Worm (Caenorhabditis elegans) whole organism, early embryonic: ENCODE results near the gene ZK131.11.

ENCODE experiments used
- ama-1 ChIP-seq: fragments of 150-350 bp; optimal IDR thresholded peaks from 2 replicates; lab custom pipeline; 2014
- pes-1 ChIP-seq: fragments of 200-800 bp; sonication (Bioruptor generic); IDR thresholded peaks from 2 replicates; pipeline ENCODE4 v1.3.6; 2022; ENCODE audit warnings: missing genetic modification reagents, missing genetic modification characterization, missing compliant biosample characterization
- tbx-11 ChIP-seq: fragments of 200-800 bp; sonication (Bioruptor generic); IDR thresholded peaks from 2 replicates; pipeline ENCODE4 v1.3.6; 2022; ENCODE audit warnings: missing genetic modification characterization, missing compliant biosample characterization

DNA sequence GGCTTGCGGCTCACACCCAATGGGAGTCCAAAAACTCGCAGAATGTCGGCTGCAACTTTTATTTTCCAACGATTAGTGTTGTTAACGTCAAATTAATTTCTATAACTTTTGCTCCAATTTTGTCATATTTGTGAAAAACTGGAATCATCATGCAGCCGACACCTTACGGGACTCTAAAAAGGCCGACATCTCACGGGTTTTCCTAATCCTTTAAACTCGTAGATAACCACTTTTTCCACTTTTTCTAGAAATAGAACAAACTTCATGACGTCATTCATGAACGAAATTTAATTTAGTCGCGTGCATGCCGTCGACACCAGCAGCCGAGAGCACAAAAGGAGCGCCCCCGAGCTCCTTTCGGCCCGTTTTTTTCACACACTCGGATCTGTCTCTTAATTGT is 21.4 kb downstream of the ZK131.11 start:
- TF ChIP-seq ama-1, result no peak
- no peak for TF ChIP-seq pes-1 (GFP tag; lab: Robert Waterston, UW)
- no peak for TF ChIP-seq tbx-11 (GFP tag; lab: Robert Waterston, UW)
